Worm (Caenorhabditis elegans) whole organism, early embryonic: ENCODE data around the gene ZK643.5.

ENCODE experiments used
- F13C5.2 ChIP-seq: sonication (generic microtip); optimal IDR thresholded peaks from 2 replicates; lab custom pipeline; 2017; ENCODE audit warnings: mild to moderate bottlenecking, missing genetic modification characterization, inconsistent platforms, missing compliant biosample characterization
- aly-1 ChIP-seq: sonication (generic microtip); optimal IDR thresholded peaks from 2 replicates; lab custom pipeline; 2016; ENCODE audit warnings: missing genetic modification characterization, missing compliant biosample characterization
- ama-1 ChIP-seq: fragments of 150-350 bp; optimal IDR thresholded peaks from 2 replicates; lab custom pipeline; 2014
- pes-1 ChIP-seq: fragments of 200-800 bp; sonication (Bioruptor generic); IDR thresholded peaks from 2 replicates; pipeline ENCODE4 v1.3.6; 2022; ENCODE audit warnings: missing genetic modification reagents, missing genetic modification characterization, missing compliant biosample characterization
- sea-1 ChIP-seq: fragments of 200-800 bp; sonication (Bioruptor generic); conservative IDR thresholded peaks from 2 replicates; pipeline ENCODE4 v1.3.6; 2022; ENCODE audit warnings: missing genetic modification characterization, missing compliant biosample characterization
- tbx-11 ChIP-seq: fragments of 200-800 bp; sonication (Bioruptor generic); IDR thresholded peaks from 2 replicates; pipeline ENCODE4 v1.3.6; 2022; ENCODE audit warnings: missing genetic modification characterization, missing compliant biosample characterization
- tbx-37 ChIP-seq: fragments of 200-800 bp; sonication (Bioruptor generic); conservative IDR thresholded peaks from 2 replicates; pipeline ENCODE4 v1.3.6; 2022; ENCODE audit warnings: missing genetic modification reagents, missing genetic modification characterization, missing compliant biosample characterization

- TF ChIP-seq pes-1 (GFP tag; lab: Robert Waterston, UW): no peak
- TF ChIP-seq F13C5.2 (tag; lab: Kevin White, UChicago): no peak
- no peak for TF ChIP-seq tbx-11 (GFP tag; lab: Robert Waterston, UW)
- no peak for TF ChIP-seq sea-1
- no peak for TF ChIP-seq aly-1 (tag; lab: Kevin White, UChicago)
- no peak for TF ChIP-seq ama-1
- no peak for TF ChIP-seq tbx-37
Observed at ce11 chrIII:8985965-8986364, 30.0 kb upstream of the ZK643.5 start.
